Fruit fly (Drosophila melanogaster): ENCODE measurements around the gene CG14879.

dm6 chr3R:16331809-16332343, 17.1 kb downstream of the CG14879 start:
- TF ChIP-seq fd96Ca (GFP tag; IDR thresholded peaks at IDR 0.05) (no peak), CG9948 (tag; optimal IDR thresholded peaks at IDR 0.05) (no peak), rn (GFP tag; IDR thresholded peaks at IDR 0.05) (no peak), CG8301 (tag; optimal IDR thresholded peaks at IDR 0.05) (no peak), EcR (GFP tag; optimal IDR thresholded peaks at IDR 0.05) (peak; percentile 76), CG32121 (GFP tag; IDR thresholded peaks at IDR 0.05) (no peak; the same call in 1 of the 2 replicates), CG12605 (GFP tag; IDR thresholded peaks at IDR 0.05) (no peak), CG34367 (tag; optimal IDR thresholded peaks at IDR 0.05) (peak; percentile 43), D1 (tag; optimal IDR thresholded peaks at IDR 0.05) (no peak), CG4496 (GFP tag; IDR thresholded peaks at IDR 0.05) (peak; percentile 23; the same call in 1 of the 3 replicates), CG17806 (tag; optimal IDR thresholded peaks at IDR 0.05) (no peak), CG15710 (tag; optimal IDR thresholded peaks at IDR 0.05) (peak; percentile 9)
